Worm (Caenorhabditis elegans) whole organism, young adult: ENCODE data around the gene C55C3.8.

Source experiments
- D2030.7 ChIP-seq: fragments of 200-800 bp; sonication (Bioruptor generic); IDR thresholded peaks from 2 replicates; pipeline ENCODE4 v1.3.6; 2022; ENCODE audit warnings: missing genetic modification reagents, missing genetic modification characterization, missing compliant biosample characterization
- F52B5.7 ChIP-seq: sonication (generic microtip); optimal IDR thresholded peaks from 2 replicates; lab custom pipeline; 2016; ENCODE audit warnings: mild to moderate bottlenecking, missing genetic modification characterization, missing compliant biosample characterization
- hlh-12 ChIP-seq: sonication (generic microtip); optimal IDR thresholded peaks from 2 replicates; lab custom pipeline; 2016; ENCODE audit warnings: missing genetic modification characterization, missing compliant biosample characterization
- nfyb-1 ChIP-seq: fragments of 200-800 bp; sonication (Bioruptor generic); IDR thresholded peaks from 2 replicates; pipeline ENCODE4 v1.3.6; 2022; ENCODE audit warnings: missing genetic modification reagents, missing genetic modification characterization, missing compliant biosample characterization

ce11 chrIV:5674435-5674834 lies 16.4 kb upstream of the C55C3.8 start, which contains the start of gene srd-5:
- TF ChIP-seq F52B5.7 (tag; lab: Kevin White, UChicago) = no peak
- no peak for TF ChIP-seq nfyb-1 (GFP tag; lab: Robert Waterston, UW)
- TF ChIP-seq hlh-12 (tag; lab: Kevin White, UChicago) = no peak
- no peak for TF ChIP-seq D2030.7 (GFP tag; lab: Robert Waterston, UW)
